Fruit fly (Drosophila melanogaster) whole organism, adult: ENCODE results near the gene CG12171.
A peak's percentile ranks its signal among the peaks of the same experiment; 100 is the strongest.

Experiments
- CG5204 ChIP-seq: fragments of 200-800 bp; sonication (Bioruptor generic); optimal IDR thresholded peaks from 2 replicates; lab custom pipeline; 2016; ENCODE audit warnings: missing biosample characterization, missing genetic modification characterization
- Hr96 ChIP-seq: fragments of 200-800 bp; sonication (Bioruptor generic); optimal IDR thresholded peaks from 2 replicates; lab custom pipeline; 2016; ENCODE audit warnings: missing biosample characterization, missing genetic modification characterization
- ovo ChIP-seq: fragments of 200-800 bp; sonication (Bioruptor generic); optimal IDR thresholded peaks from 2 replicates; lab custom pipeline; 2016; ENCODE audit warnings: missing biosample characterization, missing genetic modification characterization
- tj ChIP-seq: fragments of 200-800 bp; sonication (Bioruptor generic); optimal IDR thresholded peaks from 3 replicates; lab custom pipeline; 2017; ENCODE audit warnings: missing biosample characterization, mild to moderate bottlenecking, missing genetic modification characterization, moderate library complexity

DNA sequence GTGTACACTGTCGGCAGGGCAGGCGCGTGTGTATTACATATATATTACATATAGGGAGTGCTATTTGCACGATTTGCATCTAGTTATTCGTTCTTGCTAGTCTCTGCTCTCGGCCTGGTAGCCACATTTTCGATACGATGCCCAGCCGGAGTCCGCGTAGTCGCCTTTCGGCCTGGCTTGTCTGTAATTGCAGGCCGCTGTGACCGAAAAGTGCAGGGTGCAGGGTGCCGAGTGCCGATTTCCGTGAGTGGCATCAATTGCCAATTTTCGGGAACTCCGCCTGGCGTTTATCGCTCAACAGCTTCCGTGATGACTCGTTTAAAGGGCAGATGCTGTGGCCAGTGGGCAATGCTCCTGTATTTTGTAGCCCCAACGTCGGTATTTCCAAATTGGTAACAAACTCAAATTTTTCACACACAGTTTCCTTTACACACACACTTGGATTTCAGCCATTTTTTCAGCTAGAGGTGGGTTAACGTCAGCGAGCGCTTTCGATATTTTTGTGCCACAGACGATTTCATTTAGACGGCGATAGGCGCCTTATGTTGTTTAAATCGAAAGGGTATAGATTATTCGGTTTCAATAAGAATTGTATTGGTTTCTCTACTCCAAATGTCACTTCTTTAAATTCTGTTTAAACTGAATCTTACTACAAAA is 45.4 kb upstream of the CG12171 start, which contains the start of gene CG2926:
- TF ChIP-seq CG5204 (GFP tag; lab: Kevin White, UChicago) (no peak), ovo (GFP tag; lab: Kevin White, UChicago) (peak; percentile 1), tj (GFP tag; lab: Kevin White, UChicago) (no peak), Hr96 (no peak)
